Worm (Caenorhabditis elegans) whole organism, L3 larva: ENCODE data around the gene Y50D4A.5.

Source experiments
- ceh-82 ChIP-seq: fragments of 150-350 bp; optimal IDR thresholded peaks from 2 replicates; lab custom pipeline; 2014; ENCODE audit warnings: missing biosample characterization, missing genetic modification characterization
- nhr-237 ChIP-seq: fragments of 150-350 bp; optimal IDR thresholded peaks from 2 replicates; lab custom pipeline; 2014; ENCODE audit warnings: missing biosample characterization, missing genetic modification characterization
- nhr-76 ChIP-seq: fragments of 150-350 bp; sonication (generic microtip); optimal IDR thresholded peaks from 5 replicates; lab custom pipeline; 2014; ENCODE audit warnings: missing biosample characterization, missing genetic modification characterization
- skn-1 ChIP-seq: fragments of 150-350 bp; optimal IDR thresholded peaks from 2 replicates; lab custom pipeline; 2014; ENCODE audit warnings: missing biosample characterization, missing genetic modification characterization

DNA sequence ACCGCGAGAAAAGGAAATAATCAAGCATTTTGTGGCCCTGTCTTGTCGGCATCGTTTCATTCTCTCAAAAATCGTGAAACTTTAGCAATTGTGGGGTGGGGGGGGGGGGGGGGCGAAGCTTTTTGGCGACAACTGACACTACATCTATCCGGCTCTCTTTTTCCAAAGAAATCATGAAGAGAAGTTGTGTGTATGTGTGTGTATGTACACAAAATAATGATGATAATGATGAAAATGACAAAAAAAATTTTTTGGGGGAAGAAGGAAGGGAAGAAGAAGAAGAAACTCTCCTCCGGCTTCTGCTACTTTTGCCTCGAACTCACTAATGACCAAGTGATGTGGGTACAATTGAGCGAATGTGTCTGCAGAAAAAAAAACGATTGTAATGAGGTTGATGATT lies 35.9 kb downstream of the Y50D4A.5 start:
- TF ChIP-seq skn-1 (tag; lab: Kevin White, UChicago): no peak
- TF ChIP-seq nhr-237: no peak
- TF ChIP-seq ceh-82: no peak
- no peak for TF ChIP-seq nhr-76 (tag; lab: Kevin White, UChicago)
